Fruit fly (Drosophila melanogaster): Measurements from ENCODE around the gene Or10a.
A peak's percentile ranks its signal among the peaks of the same experiment; 100 is the strongest.

DNA sequence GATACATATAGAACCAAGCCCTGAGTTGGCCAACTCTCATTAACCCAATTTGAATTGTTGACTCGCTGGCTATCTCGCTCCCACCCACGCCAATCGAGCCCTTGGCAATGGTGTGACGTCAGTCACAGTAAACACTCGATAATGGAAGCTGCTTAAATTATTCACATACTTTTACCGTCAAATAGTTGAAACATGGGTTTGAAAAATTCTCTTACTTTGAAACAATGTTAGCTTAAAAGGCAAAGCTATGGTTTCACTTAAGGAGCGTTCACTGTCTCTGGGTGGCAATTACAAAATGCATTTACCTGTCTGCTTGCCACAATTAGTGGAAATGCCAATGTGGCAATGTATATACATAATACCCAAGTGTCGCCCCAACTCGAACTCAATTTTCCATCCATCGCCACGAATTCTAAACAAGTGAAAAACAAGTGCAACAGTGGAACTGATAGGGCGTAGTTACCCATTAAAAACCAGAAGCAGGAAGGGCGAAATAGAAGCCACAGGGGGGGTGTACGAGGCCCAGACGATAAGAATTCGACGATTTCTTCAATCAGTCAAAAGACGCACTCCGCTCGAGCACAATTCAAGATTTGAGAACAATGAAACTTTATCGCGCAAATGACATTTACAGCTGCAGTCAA, 32.4 kb upstream of the Or10a start:
- peak; percentile 68 for TF ChIP-seq slp2 (GFP tag; optimal IDR thresholded peaks at IDR 0.05)
- peak; percentile 29 for TF ChIP-seq da (GFP tag; optimal IDR thresholded peaks at IDR 0.05)
- TF ChIP-seq CG6272 (GFP tag; IDR thresholded peaks at IDR 0.05), result peak; percentile 71
